Worm (Caenorhabditis elegans) whole organism, midembryonic: ENCODE data around the gene C26H9A.3.

Source experiments
- cog-1 ChIP-seq: sonication (generic microtip); optimal IDR thresholded peaks from 2 replicates; lab custom pipeline; 2016; ENCODE audit warnings: missing genetic modification characterization, missing compliant biosample characterization
- flt-1 ChIP-seq: fragments of 200-800 bp; sonication (Bioruptor generic); IDR thresholded peaks from 2 replicates; pipeline ENCODE4 v1.3.6; 2022; ENCODE audit warnings: missing genetic modification characterization, missing compliant biosample characterization
- klf-2 ChIP-seq: fragments of 200-800 bp; sonication (Bioruptor generic); conservative IDR thresholded peaks from 2 replicates; pipeline ENCODE4 v1.3.6; 2022; ENCODE audit warnings: missing genetic modification reagents, missing genetic modification characterization, missing compliant biosample characterization
- ztf-29 ChIP-seq: fragments of 200-800 bp; sonication (Bioruptor generic); IDR thresholded peaks from 2 replicates; pipeline ENCODE4 v1.3.6; 2022; ENCODE audit warnings: missing genetic modification reagents, missing genetic modification characterization, missing compliant biosample characterization

- TF ChIP-seq klf-2 (GFP tag; lab: Robert Waterston, UW) = no peak
- no peak for TF ChIP-seq flt-1 (GFP tag; lab: Robert Waterston, UW)
- no peak for TF ChIP-seq cog-1
- TF ChIP-seq ztf-29 (GFP tag; lab: Robert Waterston, UW) = no peak
Observed at ce11 chrIV:12684826-12685594, 45.8 kb upstream of the C26H9A.3 start.
